Fruit fly (Drosophila melanogaster) whole organism, embryonic: Measurements from ENCODE around the gene Ccz1.

Source experiments
- ATbp ChIP-seq: fragments of 200-800 bp; sonication (Bioruptor generic); optimal IDR thresholded peaks from 2 replicates; lab custom pipeline; 2017; ENCODE audit warnings: missing biosample characterization, mild to moderate bottlenecking, missing genetic modification characterization, missing genetic modification reagents
- Abd-B ChIP-seq: fragments of 200-800 bp; sonication (Bioruptor generic); optimal IDR thresholded peaks from 2 replicates; lab custom pipeline; 2018; ENCODE audit warnings: missing biosample characterization, mild to moderate bottlenecking, missing genetic modification characterization, moderate library complexity
- Adf1 ChIP-seq: fragments of 200-800 bp; sonication (Bioruptor generic); IDR thresholded peaks from 2 replicates; pipeline ENCODE4 v1.3.6; 2022; ENCODE audit warnings: missing biosample characterization, missing genetic modification characterization
- Antp ChIP-seq: fragments of 200-800 bp; sonication (Bioruptor generic); optimal IDR thresholded peaks from 3 replicates; lab custom pipeline; 2016; ENCODE audit warnings: missing biosample characterization, missing genetic modification characterization
- Awh ChIP-seq: fragments of 200-800 bp; sonication (Bioruptor generic); IDR thresholded peaks from 2 replicates; pipeline ENCODE4, ENCODE4 v1.3.6; 2022; ENCODE audit warnings: missing biosample characterization, missing genetic modification characterization
- Bdp1 ChIP-seq: fragments of 200-800 bp; sonication (Bioruptor generic); optimal IDR thresholded peaks from 3 replicates; lab custom pipeline; 2016; ENCODE audit warnings: missing biosample characterization, missing genetic modification characterization
- Blimp-1 ChIP-seq: fragments of 200-800 bp; sonication (Bioruptor generic); optimal IDR thresholded peaks from 3 replicates; lab custom pipeline; 2018; ENCODE audit warnings: missing biosample characterization, missing genetic modification characterization, mild to moderate bottlenecking, moderate library complexity, missing genetic modification reagents
- CG10462 ChIP-seq: fragments of 200-800 bp; sonication (Bioruptor generic); optimal IDR thresholded peaks from 2 replicates; lab custom pipeline; 2016; ENCODE audit warnings: missing biosample characterization, missing genetic modification characterization
- CG13123 ChIP-seq: fragments of 200-800 bp; sonication (Bioruptor generic); optimal IDR thresholded peaks from 2 replicates; lab custom pipeline; 2016; ENCODE audit warnings: missing biosample characterization, missing genetic modification characterization
- CG13424 ChIP-seq: fragments of 200-800 bp; sonication (Bioruptor generic); optimal IDR thresholded peaks from 2 replicates; lab custom pipeline; 2019; ENCODE audit warnings: missing biosample characterization, mild to moderate bottlenecking, missing genetic modification characterization, moderate library complexity
- CG14710 ChIP-seq: fragments of 200-800 bp; sonication (Bioruptor generic); optimal IDR thresholded peaks from 3 replicates; lab custom pipeline; 2019; ENCODE audit warnings: missing biosample characterization, mild to moderate bottlenecking, missing genetic modification characterization, moderate library complexity
- CG15601 ChIP-seq: fragments of 200-800 bp; sonication (Bioruptor generic); optimal IDR thresholded peaks from 3 replicates; lab custom pipeline; 2019; ENCODE audit warnings: missing biosample characterization, mild to moderate bottlenecking, missing genetic modification characterization, moderate library complexity
- CG15696 ChIP-seq: fragments of 200-800 bp; sonication (Bioruptor generic); optimal IDR thresholded peaks from 2 replicates; lab custom pipeline; 2019; ENCODE audit warnings: missing biosample characterization, mild to moderate bottlenecking, missing genetic modification characterization, moderate library complexity
- CG16815 ChIP-seq: fragments of 200-800 bp; sonication (Bioruptor generic); optimal IDR thresholded peaks from 3 replicates; lab custom pipeline; 2017; ENCODE audit warnings: missing biosample characterization, mild to moderate bottlenecking, missing genetic modification characterization
- CG16863 ChIP-seq: fragments of 200-800 bp; sonication (Bioruptor generic); optimal IDR thresholded peaks from 3 replicates; lab custom pipeline; 2016; ENCODE audit warnings: missing biosample characterization, missing genetic modification characterization
- CG17328 ChIP-seq: fragments of 200-800 bp; sonication (Bioruptor generic); IDR thresholded peaks from 2 replicates; pipeline ENCODE4 v1.3.6; 2022; ENCODE audit warnings: missing biosample characterization, missing genetic modification characterization
- CG17385 ChIP-seq: fragments of 200-800 bp; sonication (Bioruptor generic); optimal IDR thresholded peaks from 3 replicates; lab custom pipeline; 2018; ENCODE audit warnings: missing biosample characterization, mild to moderate bottlenecking, missing genetic modification characterization
- CG1832 ChIP-seq: fragments of 200-800 bp; sonication (Bioruptor generic); optimal IDR thresholded peaks from 2 replicates; lab custom pipeline; 2017; ENCODE audit warnings: missing biosample characterization, mild to moderate bottlenecking, missing genetic modification characterization, inconsistent platforms
- CG18476 ChIP-seq: fragments of 200-800 bp; sonication (Bioruptor generic); optimal IDR thresholded peaks from 2 replicates; lab custom pipeline; 2016; ENCODE audit warnings: missing biosample characterization, mild to moderate bottlenecking, missing genetic modification characterization
- CG2712 ChIP-seq: fragments of 200-800 bp; optimal IDR thresholded peaks from 3 replicates; lab custom pipeline; 2019; ENCODE audit warnings: missing biosample characterization, mild to moderate bottlenecking, missing genetic modification characterization, moderate library complexity
- CG30403 ChIP-seq: fragments of 200-800 bp; sonication (Bioruptor generic); optimal IDR thresholded peaks from 3 replicates; lab custom pipeline; 2016; ENCODE audit warnings: missing biosample characterization, missing genetic modification characterization
- CG4360 ChIP-seq: fragments of 200-800 bp; sonication (Bioruptor generic); IDR thresholded peaks from 2 replicates; pipeline ENCODE4 v1.3.6; 2022; ENCODE audit warnings: missing biosample characterization, missing genetic modification characterization
- CG43689 ChIP-seq: fragments of 200-800 bp; sonication (Bioruptor generic); IDR thresholded peaks from 2 replicates; pipeline ENCODE4 v1.3.6; 2022; ENCODE audit warnings: missing biosample characterization, missing genetic modification characterization
- CG4820 ChIP-seq: fragments of 200-800 bp; sonication (Bioruptor generic); optimal IDR thresholded peaks from 3 replicates; lab custom pipeline; 2016; ENCODE audit warnings: missing biosample characterization, missing genetic modification characterization
- CG6689 ChIP-seq: fragments of 200-800 bp; sonication (Bioruptor generic); IDR thresholded peaks from 2 replicates; pipeline ENCODE4 v1.3.6; 2022; ENCODE audit warnings: missing biosample characterization, missing genetic modification characterization
- CG6854 ChIP-seq: fragments of 200-800 bp; sonication (Bioruptor generic); optimal IDR thresholded peaks from 3 replicates; lab custom pipeline; 2017; ENCODE audit warnings: missing biosample characterization, mild to moderate bottlenecking, missing genetic modification characterization
- CG7839 ChIP-seq: fragments of 200-800 bp; sonication (Bioruptor generic); optimal IDR thresholded peaks from 3 replicates; lab custom pipeline; 2018; ENCODE audit warnings: missing biosample characterization, mild to moderate bottlenecking, missing genetic modification characterization, moderate library complexity
- CG8359 ChIP-seq: fragments of 200-800 bp; sonication (Bioruptor generic); optimal IDR thresholded peaks from 2 replicates; lab custom pipeline; 2017; ENCODE audit warnings: missing biosample characterization, mild to moderate bottlenecking, missing genetic modification characterization, borderline replicate concordance
- CG9609 ChIP-seq: fragments of 200-800 bp; sonication (Bioruptor generic); optimal IDR thresholded peaks from 3 replicates; lab custom pipeline; 2016; ENCODE audit warnings: missing biosample characterization, missing genetic modification characterization
- Chrac-16 ChIP-seq: fragments of 200-800 bp; sonication (Bioruptor generic); optimal IDR thresholded peaks from 3 replicates; lab custom pipeline; 2016; ENCODE audit warnings: missing biosample characterization, missing genetic modification characterization
- CoRest ChIP-seq: fragments of 200-800 bp; sonication (Bioruptor generic); optimal IDR thresholded peaks from 3 replicates; lab custom pipeline; 2018; ENCODE audit warnings: missing biosample characterization, mild to moderate bottlenecking, missing genetic modification characterization, moderate library complexity
- E2f2 ChIP-seq: fragments of 200-800 bp; sonication (Bioruptor generic); IDR thresholded peaks from 2 replicates; pipeline ENCODE4 v1.3.6; 2022; ENCODE audit warnings: missing biosample characterization, missing genetic modification characterization
- Ssrp ChIP-seq: fragments of 200-800 bp; sonication (Bioruptor generic); optimal IDR thresholded peaks from 2 replicates; lab custom pipeline; 2018; ENCODE audit warnings: missing biosample characterization, mild to moderate bottlenecking, missing genetic modification characterization, moderate library complexity
- Usf ChIP-seq: fragments of 200-800 bp; sonication (Bioruptor generic); optimal IDR thresholded peaks from 2 replicates; lab custom pipeline; 2017; ENCODE audit warnings: missing genotype, missing biosample characterization, missing genetic modification characterization
- ac ChIP-seq: fragments of 200-800 bp; sonication (Bioruptor generic); optimal IDR thresholded peaks from 3 replicates; lab custom pipeline; 2017; ENCODE audit warnings: missing biosample characterization, mild to moderate bottlenecking, missing genetic modification characterization
- ato ChIP-seq: fragments of 200-800 bp; sonication (Bioruptor generic); IDR thresholded peaks from 2 replicates; pipeline ENCODE4 v1.3.6; 2022; ENCODE audit warnings: missing biosample characterization, missing genetic modification characterization; ENCODE audit not compliant: partially characterized antibody
- az2 ChIP-seq: fragments of 200-800 bp; sonication (Bioruptor generic); optimal IDR thresholded peaks from 3 replicates; lab custom pipeline; 2016; ENCODE audit warnings: missing biosample characterization, missing genetic modification characterization
- bsh ChIP-seq, 2 experiments: fragments of 200-800 bp; sonication (Bioruptor generic); optimal IDR thresholded peaks; 2 replicates each; lab custom pipeline; 2017 to 2018; ENCODE audit warnings: mild to moderate bottlenecking in 2 of 2, missing biosample characterization in 2 of 2, missing genetic modification characterization in 2 of 2, moderate library complexity in 1 of 2
- fu2 ChIP-seq: fragments of 200-800 bp; sonication (Bioruptor generic); optimal IDR thresholded peaks from 2 replicates; lab custom pipeline; 2016; ENCODE audit warnings: missing biosample characterization, missing genetic modification characterization
- gsb-n ChIP-seq: fragments of 200-800 bp; sonication (Bioruptor generic); optimal IDR thresholded peaks from 3 replicates; lab custom pipeline; 2018; ENCODE audit warnings: missing biosample characterization, mild to moderate bottlenecking, missing genetic modification characterization
- lola ChIP-seq, 3 experiments: fragments of >200 bp in 2 of 3; fragments of 200-800 bp in 1 of 3; sonication (Bioruptor generic) in 1 of 3; optimal IDR thresholded peaks; 2 replicates each; lab custom pipeline; 2017 to 2019; ENCODE audit warnings: missing biosample characterization in 3 of 3, missing genetic modification characterization in 3 of 3, mild to moderate bottlenecking in 1 of 3, moderate library complexity in 1 of 3
- mirr ChIP-seq: fragments of 200-800 bp; sonication (Bioruptor generic); optimal IDR thresholded peaks from 3 replicates; lab custom pipeline; 2018; ENCODE audit warnings: missing biosample characterization, mild to moderate bottlenecking, missing genetic modification characterization
- peb ChIP-seq: fragments of 200-800 bp; sonication (Bioruptor generic); IDR thresholded peaks from 2 replicates; pipeline ENCODE4 v1.3.6; 2022; ENCODE audit warnings: missing biosample characterization, missing genetic modification characterization
- pnt ChIP-seq: fragments of 200-800 bp; sonication (Bioruptor generic); optimal IDR thresholded peaks from 3 replicates; lab custom pipeline; 2016; ENCODE audit warnings: missing biosample characterization, missing genetic modification characterization
- shn ChIP-seq: fragments of 200-800 bp; sonication (Bioruptor generic); optimal IDR thresholded peaks from 3 replicates; lab custom pipeline; 2016; ENCODE audit warnings: missing biosample characterization, missing genetic modification characterization
- sisA ChIP-seq: fragments of 200-800 bp; sonication (Bioruptor generic); IDR thresholded peaks from 2 replicates; pipeline ENCODE4 v1.3.6; 2022; ENCODE audit warnings: missing biosample characterization, missing genetic modification characterization
- slp2 ChIP-seq: fragments of 200-800 bp; sonication (Bioruptor generic); optimal IDR thresholded peaks from 2 replicates; lab custom pipeline; 2016; ENCODE audit warnings: missing biosample characterization, missing genetic modification characterization
- so ChIP-seq: fragments of 200-800 bp; sonication (Bioruptor generic); IDR thresholded peaks from 3 replicates; pipeline ENCODE4 v1.3.6; 2022; ENCODE audit warnings: missing biosample characterization, missing genetic modification characterization
- tin ChIP-seq: fragments of 200-800 bp; sonication (Bioruptor generic); optimal IDR thresholded peaks from 3 replicates; lab custom pipeline; 2016; ENCODE audit warnings: missing biosample characterization, missing genetic modification characterization
- trem ChIP-seq: fragments of 200-800 bp; optimal IDR thresholded peaks from 3 replicates; lab custom pipeline; 2019; ENCODE audit warnings: missing biosample characterization, mild to moderate bottlenecking, missing genetic modification characterization, moderate library complexity

Ccz1 gene

DNA sequence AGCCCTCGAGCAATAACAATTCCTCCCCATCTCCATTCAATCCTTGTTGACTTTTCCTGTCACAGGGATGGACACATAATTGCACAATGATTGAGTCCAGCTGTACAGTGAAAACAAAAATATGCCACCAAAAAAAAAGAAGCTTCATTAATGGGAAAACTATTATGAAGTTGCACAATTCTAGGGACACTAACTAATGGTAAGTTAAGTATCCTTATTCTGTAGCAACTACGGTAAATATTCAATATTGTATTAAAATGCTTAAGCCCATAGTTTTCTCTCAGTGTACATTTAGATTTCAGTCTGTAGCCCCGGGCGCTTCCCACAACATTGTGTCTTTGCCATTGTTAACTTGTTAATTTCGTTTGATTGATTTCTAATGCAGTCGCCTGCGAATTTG is 24.0 kb downstream of the Ccz1 start (continued):
- TF ChIP-seq CG43689 (GFP tag; lab: Robert Waterston, UW) (no peak), CG30403 (GFP tag; lab: Kevin White, UChicago) (peak; percentile 19), Ssrp (tag; lab: Kevin White, UChicago) (peak; percentile 60), Abd-B (GFP tag; lab: Kevin White, UChicago) (peak; percentile 10), CG8359 (GFP tag; lab: Kevin White, UChicago) (no peak), Adf1 (GFP tag; lab: Robert Waterston, UW) (no peak), az2 (GFP tag; lab: Kevin White, UChicago) (peak; percentile 59), CG13424 (tag; lab: Kevin White, UChicago) (peak; percentile 30), CG10462 (peak; percentile 43), CG17385 (GFP tag; lab: Kevin White, UChicago) (no peak), CG16863 (GFP tag; lab: Kevin White, UChicago) (peak; percentile 38), Bdp1 (GFP tag; lab: Kevin White, UChicago) (peak; percentile 6), ATbp (GFP tag; lab: Kevin White, UChicago) (peak; percentile 17), mirr (no peak), CG17328 (peak; percentile 65), bsh (GFP tag; optimal IDR thresholded peaks at IDR 0.05; lab: Kevin White, UChicago) (peak in 1 of 2 experiments; percentile 75), shn (GFP tag; lab: Kevin White, UChicago) (peak; percentile 5), gsb-n (tag; lab: Kevin White, UChicago) (peak; percentile 61), Awh (peak; percentile 51; the same call in 1 of the 2 replicates), CG1832 (GFP tag; lab: Kevin White, UChicago) (no peak), fu2 (GFP tag; lab: Kevin White, UChicago) (no peak), CG15601 (tag; lab: Kevin White, UChicago) (peak; percentile 9), Usf (GFP tag; lab: Kevin White, UChicago) (peak; percentile 21), sisA (GFP tag; lab: Robert Waterston, UW) (0 out of 2 replicates have a peak, but pooled peaks have one; percentile 34), tin (GFP tag; lab: Kevin White, UChicago) (peak; percentile 27), slp2 (peak; percentile 21), CG2712 (peak; percentile 69), CG9609 (GFP tag; lab: Kevin White, UChicago) (peak; percentile 14), Antp (GFP tag; lab: Kevin White, UChicago) (peak; percentile 38), lola (GFP tag; optimal IDR thresholded peaks at IDR 0.05; lab: Kevin White, UChicago) (peak in 1 of 3 experiments; percentile 80), ato (GFP tag; lab: Robert Waterston, UW) (no peak), ac (GFP tag; lab: Kevin White, UChicago) (peak; percentile 33), CG6689 (GFP tag; lab: Robert Waterston, UW) (0 out of 2 replicates have a peak, but pooled peaks have one; percentile 12), pnt (GFP tag; lab: Kevin White, UChicago) (peak; percentile 52), so (GFP tag; lab: Robert Waterston, UW) (0 out of 3 replicates have a peak, but pooled peaks have one; percentile 25), CG13123 (GFP tag; lab: Kevin White, UChicago) (no peak), CG4820 (GFP tag; lab: Kevin White, UChicago) (peak; percentile 51), CG14710 (tag; lab: Kevin White, UChicago) (peak; percentile 47), CoRest (tag; lab: Kevin White, UChicago) (peak; percentile 35), CG4360 (GFP tag; lab: Robert Waterston, UW) (no peak), peb (GFP tag; lab: Robert Waterston, UW) (no peak), Blimp-1 (peak; percentile 33), CG16815 (GFP tag; lab: Kevin White, UChicago) (peak; percentile 33), trem (tag; lab: Kevin White, UChicago) (peak; percentile 28), CG6854 (no peak), CG15696 (peak; percentile 53), E2f2 (GFP tag; lab: Robert Waterston, UW) (no peak), CG7839 (peak; percentile 54), Chrac-16 (GFP tag; lab: Kevin White, UChicago) (peak; percentile 55), CG18476 (peak; percentile 21)
